Worm (Caenorhabditis elegans): ENCODE measurements around the gene M163.7.

M163.7 gene

ce11 chrX:14503800-14504550, 39.4 kb downstream of the M163.7 start, which contains the start of gene M163.1:
TSS of gene M163.1 (minus strand) at chrX:14503824.
- TF ChIP-seq pha-4 (tag; optimal IDR thresholded peaks at IDR 0.05) (no peak), nhr-232 (tag; optimal IDR thresholded peaks at IDR 0.05) (peak; percentile 3), C08G9.2 (tag; optimal IDR thresholded peaks at IDR 0.05) (no peak), pqm-1 (tag; optimal IDR thresholded peaks at IDR 0.05) (no peak), zip-5 (tag; optimal IDR thresholded peaks at IDR 0.05) (no peak), ceh-22 (tag; optimal IDR thresholded peaks at IDR 0.05) (no peak), ceh-2 (tag; optimal IDR thresholded peaks at IDR 0.05) (peak; percentile 22), pat-9 (tag; optimal IDR thresholded peaks at IDR 0.05) (no peak), dve-1 (tag; optimal IDR thresholded peaks at IDR 0.05) (no peak), ceh-18 (tag; optimal IDR thresholded peaks at IDR 0.05) (peak; percentile 0), elt-2 (tag; optimal IDR thresholded peaks at IDR 0.05) (no peak), eyg-1 (tag; optimal IDR thresholded peaks at IDR 0.05) (peak; percentile 22), ceh-6 (GFP tag; optimal IDR thresholded peaks at IDR 0.05) (peak; percentile 37), hlh-30 (tag; optimal IDR thresholded peaks at IDR 0.05; ENCODE audit: insufficient read depth) (peak; percentile 1), K09A11.1 (tag; optimal IDR thresholded peaks at IDR 0.05; ENCODE audit: insufficient read depth) (no peak), unc-55 (GFP tag; optimal IDR thresholded peaks at IDR 0.05) (no peak), nfya-1 (tag; optimal IDR thresholded peaks at IDR 0.05) (peak; percentile 13), tbx-2 (tag; optimal IDR thresholded peaks at IDR 0.05) (peak; percentile 56), sox-4 (tag; optimal IDR thresholded peaks at IDR 0.05) (no peak), elt-4 (tag; optimal IDR thresholded peaks at IDR 0.05) (no peak), unc-42 (tag; optimal IDR thresholded peaks at IDR 0.05) (peak; percentile 3), lin-11 (tag; optimal IDR thresholded peaks at IDR 0.05) (no peak), pax-1 (tag; optimal IDR thresholded peaks at IDR 0.05) (no peak), ceh-45 (GFP tag; IDR thresholded peaks at IDR 0.05) (no peak), sdc-2 (tag; optimal IDR thresholded peaks at IDR 0.05) (peak; percentile 38), ref-2 (tag; optimal IDR thresholded peaks at IDR 0.05) (no peak), pag-3 (tag; optimal IDR thresholded peaks at IDR 0.05; ENCODE audit: borderline replicate concordance) (no peak), sox-2 (GFP tag; IDR thresholded peaks at IDR 0.05) (peak; percentile 3; the same call in 1 of the 2 replicates), dmd-4 (tag; optimal IDR thresholded peaks at IDR 0.05; ENCODE audit: borderline replicate concordance) (no peak), ztf-16 (tag; optimal IDR thresholded peaks at IDR 0.05) (no peak), ceh-9 (tag; optimal IDR thresholded peaks at IDR 0.05) (no peak), rnt-1 (tag; optimal IDR thresholded peaks at IDR 0.05) (peak; percentile 36), pros-1 (tag; optimal IDR thresholded peaks at IDR 0.05) (peak; percentile 10), fkh-6 (tag; optimal IDR thresholded peaks at IDR 0.05) (no peak), hlh-8 (tag; optimal IDR thresholded peaks at IDR 0.05) (peak; percentile 15), ceh-31 (tag; optimal IDR thresholded peaks at IDR 0.05) (peak; percentile 16), ama-1 (optimal IDR thresholded peaks at IDR 0.05) (no peak), nhr-11 (tag; optimal IDR thresholded peaks at IDR 0.05) (no peak), npax-4 (tag; optimal IDR thresholded peaks at IDR 0.05) (no peak), fax-1 (tag; optimal IDR thresholded peaks at IDR 0.05) (no peak), che-1 (tag; optimal IDR thresholded peaks at IDR 0.05) (no peak), syd-9 (tag; optimal IDR thresholded peaks at IDR 0.05) (no peak), ceh-24 (tag; optimal IDR thresholded peaks at IDR 0.05) (no peak), ttx-3 (tag; optimal IDR thresholded peaks at IDR 0.05) (no peak), ceh-14 (tag; optimal IDR thresholded peaks at IDR 0.05) (no peak), gmeb-2 (tag; optimal IDR thresholded peaks at IDR 0.05) (no peak)
